Worm (Caenorhabditis elegans) whole organism, young adult: ENCODE measurements around the gene col-186.

Experiments
- C17E4.6 ChIP-seq: fragments of 200-800 bp; sonication (Bioruptor generic); IDR thresholded peaks from 2 replicates; pipeline ENCODE4 v1.3.6; 2022; ENCODE audit warnings: missing genetic modification reagents, missing genetic modification characterization, missing compliant biosample characterization
- F23B12.7 ChIP-seq: sonication (generic microtip); optimal IDR thresholded peaks from 2 replicates; lab custom pipeline; 2017; ENCODE audit warnings: missing genetic modification characterization, mild to moderate bottlenecking, missing compliant biosample characterization, antibody characterized with exemption, moderate library complexity; ENCODE audit not compliant: insufficient read depth
- F33H1.4 ChIP-seq: fragments of 200-800 bp; sonication (Bioruptor generic); IDR thresholded peaks from 2 replicates; pipeline ENCODE4 v1.3.6; 2022; ENCODE audit warnings: missing genetic modification reagents, missing genetic modification characterization, missing compliant biosample characterization
- ama-1 ChIP-seq, 3 experiments: fragments of 150-350 bp in 1 of 3; sonication (generic microtip) in 2 of 3; optimal IDR thresholded peaks; 2 replicates each; lab custom pipeline; 2014 to 2018; ENCODE audit warnings: missing biosample characterization in 2 of 3, missing genetic modification characterization in 2 of 3, missing genetic modification reagents in 2 of 3
- aptf-3 ChIP-seq: fragments of 200-800 bp; sonication (Bioruptor generic); IDR thresholded peaks from 2 replicates; pipeline ENCODE4 v1.3.6; 2022; ENCODE audit warnings: missing genetic modification characterization, missing compliant biosample characterization
- ekl-4 ChIP-seq: fragments of 200-800 bp; sonication (Bioruptor generic); IDR thresholded peaks from 2 replicates; pipeline ENCODE4 v1.3.6; 2022; ENCODE audit warnings: missing genetic modification reagents, missing genetic modification characterization, missing compliant biosample characterization
- him-1 ChIP-seq: sonication (generic microtip); optimal IDR thresholded peaks from 2 replicates; lab custom pipeline; 2016; ENCODE audit warnings: missing genotype, missing genetic modification reagents, missing genetic modification characterization, missing compliant biosample characterization
- let-526 ChIP-seq: fragments of 200-800 bp; sonication (Bioruptor generic); IDR thresholded peaks from 2 replicates; pipeline ENCODE4 v1.3.6; 2022; ENCODE audit warnings: missing genetic modification reagents, missing genetic modification characterization, missing compliant biosample characterization
- lsy-27 ChIP-seq: sonication (generic microtip); optimal IDR thresholded peaks from 2 replicates; lab custom pipeline; 2017; ENCODE audit warnings: missing genetic modification characterization, mild to moderate bottlenecking, missing compliant biosample characterization, antibody characterized with exemption, missing genotype, borderline replicate concordance; ENCODE audit not compliant: insufficient read depth
- nhr-27 ChIP-seq: fragments of 200-800 bp; sonication (Bioruptor generic); optimal IDR thresholded peaks from 2 replicates; lab custom pipeline; 2018; ENCODE audit warnings: mild to moderate bottlenecking, missing genetic modification characterization, moderate library complexity, missing compliant biosample characterization
- pbrm-1 ChIP-seq: fragments of 200-800 bp; sonication (Bioruptor generic); IDR thresholded peaks from 2 replicates; pipeline ENCODE4 v1.3.6; 2022; ENCODE audit warnings: missing genetic modification reagents, missing genetic modification characterization, missing compliant biosample characterization
- rpc-1 ChIP-seq, 2 experiments: fragments of 150-350 bp in 1 of 2; sonication (generic microtip) in 1 of 2; optimal IDR thresholded peaks; 2 replicates each; lab custom pipeline; 2014 to 2018; ENCODE audit warnings: missing biosample characterization in 1 of 2, missing genetic modification characterization in 1 of 2, missing genetic modification reagents in 1 of 2, missing genotype in 1 of 2
- snpc-4 ChIP-seq, 5 experiments: fragments of 150-350 bp in 1 of 5; sonication (generic microtip) in 4 of 5; optimal IDR thresholded peaks; 2 replicates each; lab custom pipeline; 2014 to 2018; ENCODE audit warnings: missing genetic modification characterization in 5 of 5, missing biosample characterization in 3 of 5, antibody characterized with exemption in 2 of 5, mild to moderate bottlenecking in 2 of 5, missing compliant biosample characterization in 2 of 5, missing genotype in 2 of 5, moderate library complexity in 2 of 5, missing genetic modification reagents in 1 of 5
- unc-130 ChIP-seq: sonication (generic microtip); optimal IDR thresholded peaks from 2 replicates; lab custom pipeline; 2016; ENCODE audit warnings: missing genetic modification reagents, missing genetic modification characterization, missing compliant biosample characterization

- TF ChIP-seq aptf-3 (GFP tag; lab: Robert Waterston, UW) = no peak
- TF ChIP-seq snpc-4 (GFP tag; optimal IDR thresholded peaks at IDR 0.05; lab: Kevin White, UChicago) = no peak
- TF ChIP-seq snpc-4 (tag; optimal IDR thresholded peaks at IDR 0.05; lab: Kevin White, UChicago) = no peak
- TF ChIP-seq ama-1 (optimal IDR thresholded peaks at IDR 0.05; lab: Kevin White, UChicago) = no peak
- TF ChIP-seq ama-1 (GFP tag; optimal IDR thresholded peaks at IDR 0.05; lab: Kevin White, UChicago) = no peak
- no peak for TF ChIP-seq F23B12.7 (tag; lab: Kevin White, UChicago)
- no peak for TF ChIP-seq nhr-27 (tag; lab: Kevin White, UChicago)
- no peak for TF ChIP-seq pbrm-1 (GFP tag; lab: Robert Waterston, UW)
- TF ChIP-seq let-526 (GFP tag; lab: Robert Waterston, UW) = no peak
- TF ChIP-seq C17E4.6 = no peak
- TF ChIP-seq rpc-1 (optimal IDR thresholded peaks at IDR 0.05; lab: Kevin White, UChicago) = no peak
- TF ChIP-seq rpc-1 (tag; optimal IDR thresholded peaks at IDR 0.05; lab: Kevin White, UChicago) = no peak
- no peak for TF ChIP-seq ekl-4 (GFP tag; lab: Robert Waterston, UW)
- TF ChIP-seq lsy-27 = no peak
- no peak for TF ChIP-seq unc-130 (GFP tag; lab: Kevin White, UChicago)
- TF ChIP-seq him-1 = no peak
- TF ChIP-seq F33H1.4 (GFP tag; lab: Robert Waterston, UW) = no peak
Measured at ce11 chrX:15902835-15903234, 48.5 kb upstream of the col-186 start.
